Fruit fly (Drosophila melanogaster) whole organism, embryonic: ENCODE data around the gene Sec24CD.
A peak's percentile ranks its signal among the peaks of the same experiment; 100 is the strongest.

Experiments
- Adf1 ChIP-seq: fragments of 200-800 bp; sonication (Bioruptor generic); IDR thresholded peaks from 2 replicates; pipeline ENCODE4 v1.3.6; 2022; ENCODE audit warnings: missing biosample characterization, missing genetic modification characterization
- Atf3 ChIP-seq: fragments of 200-800 bp; sonication (Bioruptor generic); optimal IDR thresholded peaks from 3 replicates; lab custom pipeline; 2016; ENCODE audit warnings: missing biosample characterization, missing genetic modification characterization
- CG10462 ChIP-seq: fragments of 200-800 bp; sonication (Bioruptor generic); optimal IDR thresholded peaks from 2 replicates; lab custom pipeline; 2016; ENCODE audit warnings: missing biosample characterization, missing genetic modification characterization
- CG11696 ChIP-seq: fragments of 200-800 bp; sonication (Bioruptor generic); IDR thresholded peaks from 2 replicates; pipeline ENCODE4 v1.3.6; 2022; ENCODE audit warnings: missing biosample characterization, missing genetic modification characterization
- CG12071 ChIP-seq: fragments of 200-800 bp; sonication (Bioruptor generic); optimal IDR thresholded peaks from 3 replicates; lab custom pipeline; 2018; ENCODE audit warnings: missing biosample characterization, mild to moderate bottlenecking, missing genetic modification characterization
- CG12155 ChIP-seq: fragments of 200-800 bp; sonication (Bioruptor generic); optimal IDR thresholded peaks from 3 replicates; lab custom pipeline; 2016; ENCODE audit warnings: missing biosample characterization, missing genetic modification characterization
- CG12942 ChIP-seq: fragments of 200-800 bp; sonication (Bioruptor generic); optimal IDR thresholded peaks from 3 replicates; lab custom pipeline; 2016; ENCODE audit warnings: missing biosample characterization, missing genetic modification characterization
- CG14667 ChIP-seq: fragments of 200-800 bp; sonication (Bioruptor generic); IDR thresholded peaks from 2 replicates; pipeline ENCODE4 v1.3.6; 2022; ENCODE audit warnings: missing biosample characterization, missing genetic modification characterization
- CG15479 ChIP-seq: fragments of 200-800 bp; sonication (Bioruptor generic); optimal IDR thresholded peaks from 3 replicates; lab custom pipeline; 2019; ENCODE audit warnings: missing biosample characterization, mild to moderate bottlenecking, missing genetic modification characterization, moderate library complexity
- CG17328 ChIP-seq: fragments of 200-800 bp; sonication (Bioruptor generic); IDR thresholded peaks from 2 replicates; pipeline ENCODE4 v1.3.6; 2022; ENCODE audit warnings: missing biosample characterization, missing genetic modification characterization
- CG18011 ChIP-seq: fragments of 200-800 bp; sonication (Bioruptor generic); optimal IDR thresholded peaks from 2 replicates; lab custom pipeline; 2017; ENCODE audit warnings: missing biosample characterization, missing genetic modification characterization, mild to moderate bottlenecking, moderate library complexity, missing genotype
- CG2678 ChIP-seq: fragments of 200-800 bp; sonication (Bioruptor generic); optimal IDR thresholded peaks from 3 replicates; lab custom pipeline; 2019; ENCODE audit warnings: missing biosample characterization, mild to moderate bottlenecking, missing genetic modification characterization, moderate library complexity
- CG2875 ChIP-seq: fragments of 200-800 bp; sonication (Bioruptor generic); optimal IDR thresholded peaks from 2 replicates; lab custom pipeline; 2017; ENCODE audit warnings: missing biosample characterization, mild to moderate bottlenecking, missing genetic modification characterization, missing genetic modification reagents
- CG3163 ChIP-seq: fragments of 200-800 bp; sonication (Bioruptor generic); optimal IDR thresholded peaks from 3 replicates; lab custom pipeline; 2016; ENCODE audit warnings: missing biosample characterization, missing genetic modification characterization
- CG34224 ChIP-seq: fragments of 200-800 bp; sonication (Bioruptor generic); IDR thresholded peaks from 3 replicates; pipeline ENCODE4 v1.3.6; 2022; ENCODE audit warnings: missing biosample characterization, missing genetic modification characterization; ENCODE audit not compliant: partially characterized antibody
- CG4617 ChIP-seq: fragments of 200-800 bp; sonication (Bioruptor generic); optimal IDR thresholded peaks from 3 replicates; lab custom pipeline; 2016; ENCODE audit warnings: missing biosample characterization, missing genetic modification characterization, borderline replicate concordance
- CG7271 ChIP-seq: fragments of 200-800 bp; sonication (Bioruptor generic); optimal IDR thresholded peaks from 2 replicates; lab custom pipeline; 2018; ENCODE audit warnings: missing biosample characterization, mild to moderate bottlenecking, missing genetic modification characterization, moderate library complexity
- CG7786 ChIP-seq: fragments of 200-800 bp; sonication (Bioruptor generic); optimal IDR thresholded peaks from 2 replicates; lab custom pipeline; 2016; ENCODE audit warnings: missing biosample characterization, missing genetic modification characterization
- CG8478 ChIP-seq: fragments of >200 bp; optimal IDR thresholded peaks from 2 replicates; lab custom pipeline; 2018
- CG9437 ChIP-seq: fragments of 200-800 bp; sonication (Bioruptor generic); optimal IDR thresholded peaks from 2 replicates; lab custom pipeline; 2018; ENCODE audit warnings: missing biosample characterization, mild to moderate bottlenecking, missing genetic modification characterization
- CkIIα-i1 ChIP-seq: fragments of 200-800 bp; sonication (Bioruptor generic); IDR thresholded peaks from 2 replicates; pipeline ENCODE4 v1.3.6; 2022; ENCODE audit warnings: missing biosample characterization, missing genetic modification characterization
- E2f1 ChIP-seq: fragments of 200-800 bp; sonication (Bioruptor generic); IDR thresholded peaks from 2 replicates; pipeline ENCODE4 v1.3.6; 2022; ENCODE audit warnings: missing biosample characterization, missing genetic modification characterization
- Ets65A ChIP-seq: fragments of 200-800 bp; sonication (Bioruptor generic); peaks from one replicate; lab custom pipeline; 2016; ENCODE audit warnings: missing biosample characterization, missing genetic modification characterization
- Fer1 ChIP-seq: fragments of 200-800 bp; sonication (Bioruptor generic); optimal IDR thresholded peaks from 2 replicates; lab custom pipeline; 2017; ENCODE audit warnings: missing biosample characterization, mild to moderate bottlenecking, missing genetic modification characterization
- Fer3 ChIP-seq: fragments of 200-800 bp; sonication (Bioruptor generic); optimal IDR thresholded peaks from 2 replicates; lab custom pipeline; 2018; ENCODE audit warnings: missing biosample characterization, mild to moderate bottlenecking, missing genetic modification characterization, moderate library complexity
- HLH4C ChIP-seq: fragments of 200-800 bp; sonication (Bioruptor generic); IDR thresholded peaks from 3 replicates; pipeline ENCODE4 v1.3.6; 2022; ENCODE audit warnings: missing biosample characterization, missing genetic modification characterization; ENCODE audit not compliant: partially characterized antibody
- HLHmδ ChIP-seq: fragments of 200-800 bp; sonication (Bioruptor generic); optimal IDR thresholded peaks from 2 replicates; lab custom pipeline; 2018; ENCODE audit warnings: missing biosample characterization, mild to moderate bottlenecking, missing genetic modification characterization, moderate library complexity
- Hr3 ChIP-seq: fragments of 200-800 bp; sonication (Bioruptor generic); optimal IDR thresholded peaks from 3 replicates; lab custom pipeline; 2016; ENCODE audit warnings: missing biosample characterization, missing genetic modification characterization
- Hr39 ChIP-seq: fragments of >200 bp; optimal IDR thresholded peaks from 2 replicates; lab custom pipeline; 2017
- Sox100B ChIP-seq: fragments of 200-800 bp; sonication (Bioruptor generic); optimal IDR thresholded peaks from 3 replicates; lab custom pipeline; 2018; ENCODE audit warnings: missing biosample characterization, mild to moderate bottlenecking, missing genetic modification characterization
- YL-1 ChIP-seq: fragments of 200-800 bp; sonication (Bioruptor generic); optimal IDR thresholded peaks from 3 replicates; lab custom pipeline; 2017; ENCODE audit warnings: missing biosample characterization, mild to moderate bottlenecking, missing genetic modification characterization
- amos ChIP-seq: fragments of 200-800 bp; sonication (Bioruptor generic); IDR thresholded peaks from 2 replicates; pipeline ENCODE4 v1.3.6; 2022; ENCODE audit warnings: missing biosample characterization, missing genetic modification characterization; ENCODE audit not compliant: partially characterized antibody
- cas ChIP-seq: fragments of 200-800 bp; sonication (Bioruptor generic); IDR thresholded peaks from 2 replicates; pipeline ENCODE4 v1.3.6; 2022; ENCODE audit warnings: missing biosample characterization, missing genetic modification characterization
- crp ChIP-seq, 2 experiments: fragments of 200-800 bp; sonication (Bioruptor generic); optimal IDR thresholded peaks; 2 replicates in 1 of 2; 3 replicates in 1 of 2; lab custom pipeline; 2017; ENCODE audit warnings: missing biosample characterization in 2 of 2, missing genetic modification characterization in 2 of 2, mild to moderate bottlenecking in 1 of 2, moderate library complexity in 1 of 2
- dimm ChIP-seq: fragments of 200-800 bp; sonication (Bioruptor generic); IDR thresholded peaks from 2 replicates; pipeline ENCODE4 v1.3.6; 2022; ENCODE audit warnings: missing biosample characterization, missing genetic modification characterization
- dmrt11E ChIP-seq: fragments of 200-800 bp; sonication (Bioruptor generic); optimal IDR thresholded peaks from 3 replicates; lab custom pipeline; 2018; ENCODE audit warnings: missing biosample characterization, mild to moderate bottlenecking, missing genetic modification characterization, moderate library complexity
- emc ChIP-seq: fragments of 200-800 bp; sonication (Bioruptor generic); optimal IDR thresholded peaks from 2 replicates; lab custom pipeline; 2016; ENCODE audit warnings: missing biosample characterization, missing genetic modification characterization
- fu2 ChIP-seq: fragments of 200-800 bp; sonication (Bioruptor generic); optimal IDR thresholded peaks from 2 replicates; lab custom pipeline; 2016; ENCODE audit warnings: missing biosample characterization, missing genetic modification characterization
- gfzf ChIP-seq: fragments of 200-800 bp; sonication (Bioruptor generic); optimal IDR thresholded peaks from 2 replicates; lab custom pipeline; 2016; ENCODE audit warnings: missing biosample characterization, mild to moderate bottlenecking, missing genetic modification characterization, moderate library complexity
- grau ChIP-seq: fragments of 200-800 bp; optimal IDR thresholded peaks from 3 replicates; lab custom pipeline; 2019; ENCODE audit warnings: missing biosample characterization, mild to moderate bottlenecking, missing genetic modification characterization, moderate library complexity
- hth ChIP-seq: fragments of >200 bp; optimal IDR thresholded peaks from 2 replicates; lab custom pipeline; 2017; ENCODE audit warnings: inconsistent platforms
- ind ChIP-seq: fragments of 200-800 bp; sonication (Bioruptor generic); optimal IDR thresholded peaks from 3 replicates; lab custom pipeline; 2016; ENCODE audit warnings: missing biosample characterization, missing genetic modification characterization
- ken ChIP-seq: fragments of 200-800 bp; sonication (Bioruptor generic); IDR thresholded peaks from 3 replicates; pipeline ENCODE4 v1.3.6; 2022; ENCODE audit warnings: missing biosample characterization, missing genetic modification characterization
- maf-S ChIP-seq: fragments of 200-800 bp; sonication (Bioruptor generic); optimal IDR thresholded peaks from 2 replicates; lab custom pipeline; 2016; ENCODE audit warnings: missing biosample characterization, missing genetic modification characterization
- mam ChIP-seq: fragments of 200-800 bp; sonication (Bioruptor generic); optimal IDR thresholded peaks from 3 replicates; lab custom pipeline; 2016; ENCODE audit warnings: missing biosample characterization, missing genetic modification characterization
- schlank ChIP-seq: fragments of 200-800 bp; sonication (Bioruptor generic); optimal IDR thresholded peaks from 2 replicates; lab custom pipeline; 2018; ENCODE audit warnings: missing biosample characterization, mild to moderate bottlenecking, missing genetic modification characterization
- seq ChIP-seq: fragments of 200-800 bp; sonication (Bioruptor generic); IDR thresholded peaks from 2 replicates; pipeline ENCODE4 v1.3.6; 2022; ENCODE audit warnings: missing biosample characterization, missing genetic modification characterization
- sima ChIP-seq: fragments of 200-800 bp; sonication (Bioruptor generic); optimal IDR thresholded peaks from 2 replicates; lab custom pipeline; 2016; ENCODE audit warnings: missing biosample characterization, missing genetic modification characterization
- sna ChIP-seq: fragments of 200-800 bp; sonication (Bioruptor generic); IDR thresholded peaks from 2 replicates; pipeline ENCODE4 v1.3.6; 2022; ENCODE audit warnings: missing biosample characterization, missing genetic modification characterization; ENCODE audit not compliant: partially characterized antibody
- tll ChIP-seq, 2 experiments: fragments of 200-800 bp in 1 of 2; fragments of >200 bp in 1 of 2; sonication (Bioruptor generic) in 1 of 2; optimal IDR thresholded peaks; 2 replicates each; lab custom pipeline; 2017 to 2019; ENCODE audit warnings: missing biosample characterization in 2 of 2, missing genetic modification characterization in 2 of 2, mild to moderate bottlenecking in 1 of 2, moderate library complexity in 1 of 2
- trh ChIP-seq: fragments of 200-800 bp; sonication (Bioruptor generic); optimal IDR thresholded peaks from 2 replicates; lab custom pipeline; 2016; ENCODE audit warnings: missing biosample characterization, missing genetic modification characterization
- zfh2 ChIP-seq: fragments of 200-800 bp; sonication (Bioruptor generic); optimal IDR thresholded peaks from 2 replicates; lab custom pipeline; 2016; ENCODE audit warnings: missing biosample characterization, missing genetic modification characterization

Sec24CD gene

dm6 chr2L:2227316-2227715, 9.3 kb downstream of the Sec24CD start (continued):
- no peak for TF ChIP-seq CG8478 (lab: Kevin White, UChicago)
- TF ChIP-seq dimm: no peak
- TF ChIP-seq HLHmδ (GFP tag; lab: Kevin White, UChicago): no peak
- TF ChIP-seq ind (GFP tag; lab: Kevin White, UChicago): peak; percentile 49
- no peak for TF ChIP-seq cas (GFP tag; lab: Robert Waterston, UW)
- no peak for TF ChIP-seq CG3163 (GFP tag; lab: Kevin White, UChicago)
- no peak for TF ChIP-seq Fer3 (tag; lab: Kevin White, UChicago)
- 0 out of 3 replicates have a peak, but pooled peaks have one; percentile 3 for TF ChIP-seq ken (GFP tag; lab: Robert Waterston, UW)
- no peak for TF ChIP-seq sima
- TF ChIP-seq CG34224 (GFP tag; lab: Robert Waterston, UW): no peak
- TF ChIP-seq mam (GFP tag; lab: Kevin White, UChicago): peak; percentile 6
- TF ChIP-seq CG17328 (GFP tag; lab: Robert Waterston, UW): peak; percentile 74
- peak; percentile 87 for TF ChIP-seq Ets65A (GFP tag; lab: Kevin White, UChicago)
- peak; percentile 59 for TF ChIP-seq CG12071 (GFP tag; lab: Kevin White, UChicago)
- TF ChIP-seq CG7271 (tag; lab: Kevin White, UChicago): no peak
- no peak for TF ChIP-seq Atf3
- no peak for TF ChIP-seq amos (GFP tag; lab: Robert Waterston, UW)
- TF ChIP-seq Adf1 (GFP tag; lab: Robert Waterston, UW): no peak
- peak; percentile 46 for TF ChIP-seq grau (tag; lab: Kevin White, UChicago)
- no peak for TF ChIP-seq CG10462 (GFP tag; lab: Kevin White, UChicago)
- no peak for TF ChIP-seq fu2 (GFP tag; lab: Kevin White, UChicago)
- no peak for TF ChIP-seq hth (lab: Kevin White, UChicago)
- no peak for TF ChIP-seq CkIIα-i1 (GFP tag; lab: Robert Waterston, UW)
- TF ChIP-seq emc (GFP tag; lab: Kevin White, UChicago): no peak
- 0 out of 2 replicates have a peak, but pooled peaks have one; percentile 15 for TF ChIP-seq seq
- TF ChIP-seq schlank (tag; lab: Kevin White, UChicago): no peak
- TF ChIP-seq CG12155: no peak
- TF ChIP-seq crp (GFP tag; optimal IDR thresholded peaks at IDR 0.05; lab: Kevin White, UChicago): no peak
- no peak for TF ChIP-seq tll (GFP tag; optimal IDR thresholded peaks at IDR 0.05; lab: Kevin White, UChicago)
- no peak for TF ChIP-seq dmrt11E (tag; lab: Kevin White, UChicago)
- TF ChIP-seq sna: no peak
- no peak for TF ChIP-seq gfzf (GFP tag; lab: Kevin White, UChicago)
- TF ChIP-seq CG11696 (GFP tag; lab: Robert Waterston, UW): peak; percentile 26; the same call in 1 of the 2 replicates
- peak; percentile 19 for TF ChIP-seq CG9437 (GFP tag; lab: Kevin White, UChicago)
- TF ChIP-seq Fer1 (GFP tag; lab: Kevin White, UChicago): peak; percentile 48
- no peak for TF ChIP-seq Hr39 (lab: Kevin White, UChicago)
- TF ChIP-seq CG15479 (GFP tag; lab: Kevin White, UChicago): no peak
- no peak for TF ChIP-seq trh (GFP tag; lab: Kevin White, UChicago)
- TF ChIP-seq E2f1: peak; percentile 52; the same call in 1 of the 2 replicates
- peak; percentile 59 for TF ChIP-seq CG2678 (tag; lab: Kevin White, UChicago)
- TF ChIP-seq CG12942 (GFP tag; lab: Kevin White, UChicago): peak; percentile 37
- no peak for TF ChIP-seq HLH4C (GFP tag; lab: Robert Waterston, UW)
- TF ChIP-seq maf-S (GFP tag; lab: Kevin White, UChicago): no peak
- TF ChIP-seq zfh2 (GFP tag; lab: Kevin White, UChicago): peak; percentile 23
- TF ChIP-seq YL-1 (GFP tag; lab: Kevin White, UChicago): no peak
- peak; percentile 47 for TF ChIP-seq Sox100B (GFP tag; lab: Kevin White, UChicago)
- TF ChIP-seq CG4617 (GFP tag; lab: Kevin White, UChicago): no peak
- TF ChIP-seq CG14667: no peak
- TF ChIP-seq CG18011: peak; percentile 18
- peak; percentile 16 for TF ChIP-seq Hr3
- TF ChIP-seq CG2875 (GFP tag; lab: Kevin White, UChicago): peak; percentile 54
- peak; percentile 22 for TF ChIP-seq CG7786
